Fruit fly (Drosophila melanogaster) whole organism, embryonic: Measurements from ENCODE around the gene CG8369.

Source experiments
- Ada2b ChIP-seq: fragments of 200-800 bp; sonication (Bioruptor generic); IDR thresholded peaks from 2 replicates; pipeline ENCODE4 v1.3.6; 2022; ENCODE audit warnings: missing biosample characterization, missing genetic modification characterization
- Atf-2 ChIP-seq: fragments of 200-800 bp; sonication (Bioruptor generic); optimal IDR thresholded peaks from 2 replicates; lab custom pipeline; 2016; ENCODE audit warnings: missing biosample characterization, missing genetic modification characterization
- CG10147 ChIP-seq: fragments of 200-800 bp; sonication (Bioruptor generic); optimal IDR thresholded peaks from 2 replicates; lab custom pipeline; 2019; ENCODE audit warnings: missing biosample characterization, mild to moderate bottlenecking, missing genetic modification characterization, moderate library complexity
- CG10267 ChIP-seq: fragments of 200-800 bp; sonication (Bioruptor generic); optimal IDR thresholded peaks from 2 replicates; lab custom pipeline; 2018; ENCODE audit warnings: missing biosample characterization, mild to moderate bottlenecking, missing genetic modification characterization, moderate library complexity
- CG10979 ChIP-seq: fragments of 200-800 bp; sonication (Bioruptor generic); optimal IDR thresholded peaks from 2 replicates; lab custom pipeline; 2018; ENCODE audit warnings: missing biosample characterization, mild to moderate bottlenecking, missing genetic modification characterization, moderate library complexity
- CG11085 ChIP-seq: fragments of 200-800 bp; sonication (Bioruptor generic); IDR thresholded peaks from 2 replicates; pipeline ENCODE4 v1.3.6; 2022; ENCODE audit warnings: missing biosample characterization, missing genetic modification characterization
- CG11398 ChIP-seq: fragments of 200-800 bp; sonication (Bioruptor generic); optimal IDR thresholded peaks from 2 replicates; lab custom pipeline; 2016; ENCODE audit warnings: missing biosample characterization, missing genetic modification characterization
- CG12104 ChIP-seq: fragments of 200-800 bp; sonication (Bioruptor generic); optimal IDR thresholded peaks from 3 replicates; lab custom pipeline; 2016; ENCODE audit warnings: missing biosample characterization, missing genetic modification characterization
- CG12769 ChIP-seq: fragments of 200-800 bp; sonication (Bioruptor generic); optimal IDR thresholded peaks from 2 replicates; lab custom pipeline; 2019; ENCODE audit warnings: missing biosample characterization, mild to moderate bottlenecking, missing genetic modification characterization, moderate library complexity
- CG15479 ChIP-seq: fragments of 200-800 bp; sonication (Bioruptor generic); optimal IDR thresholded peaks from 3 replicates; lab custom pipeline; 2019; ENCODE audit warnings: missing biosample characterization, mild to moderate bottlenecking, missing genetic modification characterization, moderate library complexity
- CG17359 ChIP-seq: fragments of 200-800 bp; sonication (Bioruptor generic); optimal IDR thresholded peaks from 3 replicates; lab custom pipeline; 2018; ENCODE audit warnings: missing biosample characterization, mild to moderate bottlenecking, missing genetic modification characterization, moderate library complexity
- CG2129 ChIP-seq: fragments of 200-800 bp; sonication (Bioruptor generic); IDR thresholded peaks from 2 replicates; pipeline ENCODE4 v1.3.6; 2022; ENCODE audit warnings: missing biosample characterization, missing genetic modification characterization; ENCODE audit not compliant: partially characterized antibody
- CG4730 ChIP-seq: fragments of 200-800 bp; sonication (Bioruptor generic); IDR thresholded peaks from 2 replicates; pipeline ENCODE4 v1.3.6; 2022; ENCODE audit warnings: missing biosample characterization, missing genetic modification characterization
- CG4854 ChIP-seq: fragments of 200-800 bp; sonication (Bioruptor generic); optimal IDR thresholded peaks from 2 replicates; lab custom pipeline; 2016; ENCODE audit warnings: missing biosample characterization, missing genetic modification characterization, inconsistent platforms
- CG6654 ChIP-seq: fragments of 200-800 bp; sonication (Bioruptor generic); optimal IDR thresholded peaks from 2 replicates; lab custom pipeline; 2017; ENCODE audit warnings: missing biosample characterization, mild to moderate bottlenecking, missing genetic modification characterization
- CG6689 ChIP-seq: fragments of 200-800 bp; sonication (Bioruptor generic); IDR thresholded peaks from 2 replicates; pipeline ENCODE4 v1.3.6; 2022; ENCODE audit warnings: missing biosample characterization, missing genetic modification characterization
- CG7839 ChIP-seq: fragments of 200-800 bp; sonication (Bioruptor generic); optimal IDR thresholded peaks from 3 replicates; lab custom pipeline; 2018; ENCODE audit warnings: missing biosample characterization, mild to moderate bottlenecking, missing genetic modification characterization, moderate library complexity
- CG9727 ChIP-seq: fragments of 200-800 bp; sonication (Bioruptor generic); optimal IDR thresholded peaks from 3 replicates; lab custom pipeline; 2017; ENCODE audit warnings: missing biosample characterization, mild to moderate bottlenecking, missing genetic modification characterization
- CG9817 ChIP-seq: fragments of 200-800 bp; sonication (Bioruptor generic); optimal IDR thresholded peaks from 2 replicates; lab custom pipeline; 2018; ENCODE audit warnings: missing biosample characterization, mild to moderate bottlenecking, missing genetic modification characterization, moderate library complexity
- CTCF ChIP-seq: fragments of 200-800 bp; sonication (Bioruptor generic); optimal IDR thresholded peaks from 2 replicates; lab custom pipeline; 2017; ENCODE audit warnings: missing biosample characterization, mild to moderate bottlenecking, missing genetic modification characterization, moderate library complexity
- Chrac-16 ChIP-seq: fragments of 200-800 bp; sonication (Bioruptor generic); optimal IDR thresholded peaks from 3 replicates; lab custom pipeline; 2016; ENCODE audit warnings: missing biosample characterization, missing genetic modification characterization
- Dek ChIP-seq: fragments of 200-800 bp; sonication (Bioruptor generic); optimal IDR thresholded peaks from 3 replicates; lab custom pipeline; 2019; ENCODE audit warnings: missing biosample characterization, mild to moderate bottlenecking, missing genetic modification characterization, moderate library complexity
- Ets97D ChIP-seq: fragments of 200-800 bp; sonication (Bioruptor generic); optimal IDR thresholded peaks from 3 replicates; lab custom pipeline; 2016; ENCODE audit warnings: missing biosample characterization, missing genetic modification characterization
- Gsc ChIP-seq: fragments of 200-800 bp; sonication (Bioruptor generic); IDR thresholded peaks from 2 replicates; pipeline ENCODE4 v1.3.6; 2022; ENCODE audit warnings: missing biosample characterization, missing genetic modification characterization
- HLHmδ ChIP-seq: fragments of 200-800 bp; sonication (Bioruptor generic); optimal IDR thresholded peaks from 2 replicates; lab custom pipeline; 2018; ENCODE audit warnings: missing biosample characterization, mild to moderate bottlenecking, missing genetic modification characterization, moderate library complexity
- NK7.1 ChIP-seq: fragments of 200-800 bp; sonication (Bioruptor generic); optimal IDR thresholded peaks from 3 replicates; lab custom pipeline; 2016; ENCODE audit warnings: missing biosample characterization, missing genetic modification characterization
- Neu2 ChIP-seq: fragments of 200-800 bp; sonication (Bioruptor generic); optimal IDR thresholded peaks from 3 replicates; lab custom pipeline; 2016; ENCODE audit warnings: missing biosample characterization, missing genetic modification characterization, borderline replicate concordance
- Oaz ChIP-seq: fragments of 200-800 bp; sonication (Bioruptor generic); IDR thresholded peaks from 2 replicates; pipeline ENCODE4 v1.3.6; 2022; ENCODE audit warnings: missing biosample characterization, missing genetic modification characterization
- Ravus ChIP-seq: fragments of 200-800 bp; sonication (Bioruptor generic); IDR thresholded peaks from 2 replicates; pipeline ENCODE4 v1.3.6; 2022; ENCODE audit warnings: missing biosample characterization, missing genetic modification characterization
- TFAM ChIP-seq: fragments of 200-800 bp; sonication (Bioruptor generic); optimal IDR thresholded peaks from 2 replicates; lab custom pipeline; 2017; ENCODE audit warnings: missing biosample characterization, missing genetic modification characterization, inconsistent platforms
- al ChIP-seq: fragments of 200-800 bp; sonication (Bioruptor generic); IDR thresholded peaks from 2 replicates; pipeline ENCODE4 v1.3.6; 2022; ENCODE audit warnings: missing biosample characterization, missing genetic modification characterization
- ap ChIP-seq: fragments of 200-800 bp; sonication (Bioruptor generic); IDR thresholded peaks from 2 replicates; pipeline ENCODE4 v1.3.6; 2022; ENCODE audit warnings: missing biosample characterization, missing genetic modification characterization
- ash1 ChIP-seq: fragments of 200-800 bp; sonication (Bioruptor generic); optimal IDR thresholded peaks from 2 replicates; lab custom pipeline; 2018; ENCODE audit warnings: missing biosample characterization, mild to moderate bottlenecking, missing genetic modification characterization
- br ChIP-seq: fragments of >200 bp; optimal IDR thresholded peaks from 2 replicates; lab custom pipeline; 2017
- corto ChIP-seq: fragments of 200-800 bp; sonication (Bioruptor generic); optimal IDR thresholded peaks from 2 replicates; lab custom pipeline; 2016; ENCODE audit warnings: missing biosample characterization, mild to moderate bottlenecking, missing genetic modification characterization, moderate library complexity
- cwo ChIP-seq: fragments of 200-800 bp; sonication (Bioruptor generic); optimal IDR thresholded peaks from 3 replicates; lab custom pipeline; 2017; ENCODE audit warnings: missing biosample characterization, missing genetic modification characterization, mild to moderate bottlenecking, moderate library complexity, missing genetic modification reagents
- dati ChIP-seq: fragments of 200-800 bp; sonication (Bioruptor generic); IDR thresholded peaks from 2 replicates; pipeline ENCODE4 v1.3.6; 2022; ENCODE audit warnings: missing biosample characterization, missing genetic modification characterization
- hbn ChIP-seq: fragments of 200-800 bp; sonication (Bioruptor generic); IDR thresholded peaks from 2 replicates; pipeline ENCODE4 v1.3.6; 2022; ENCODE audit warnings: missing biosample characterization, missing genetic modification characterization; ENCODE audit not compliant: partially characterized antibody
- hth ChIP-seq: fragments of >200 bp; optimal IDR thresholded peaks from 2 replicates; lab custom pipeline; 2017; ENCODE audit warnings: inconsistent platforms
- jigr1 ChIP-seq: fragments of 200-800 bp; sonication (Bioruptor generic); IDR thresholded peaks from 3 replicates; pipeline ENCODE4 v1.3.6; 2022; ENCODE audit warnings: missing biosample characterization, missing genetic modification characterization
- kay ChIP-seq: fragments of 200-800 bp; sonication (Bioruptor generic); optimal IDR thresholded peaks from 2 replicates; lab custom pipeline; 2016; ENCODE audit warnings: missing biosample characterization, missing genetic modification characterization
- lab ChIP-seq: fragments of 200-800 bp; sonication (Bioruptor generic); optimal IDR thresholded peaks from 3 replicates; lab custom pipeline; 2017; ENCODE audit warnings: missing biosample characterization, missing genetic modification characterization, mild to moderate bottlenecking, moderate library complexity, missing genetic modification reagents
- maf-S ChIP-seq: fragments of 200-800 bp; sonication (Bioruptor generic); optimal IDR thresholded peaks from 2 replicates; lab custom pipeline; 2016; ENCODE audit warnings: missing biosample characterization, missing genetic modification characterization
- mirr ChIP-seq: fragments of 200-800 bp; sonication (Bioruptor generic); optimal IDR thresholded peaks from 3 replicates; lab custom pipeline; 2018; ENCODE audit warnings: missing biosample characterization, mild to moderate bottlenecking, missing genetic modification characterization
- nerfin-2 ChIP-seq: fragments of 200-800 bp; sonication (Bioruptor generic); IDR thresholded peaks from 2 replicates; pipeline ENCODE4 v1.3.6; 2022; ENCODE audit warnings: missing biosample characterization, missing genetic modification characterization; ENCODE audit not compliant: partially characterized antibody
- org-1 ChIP-seq: fragments of 200-800 bp; sonication (Bioruptor generic); optimal IDR thresholded peaks from 2 replicates; lab custom pipeline; 2017; ENCODE audit warnings: missing biosample characterization, missing genetic modification characterization
- pita ChIP-seq: fragments of 200-800 bp; sonication (Bioruptor generic); optimal IDR thresholded peaks from 2 replicates; lab custom pipeline; 2017; ENCODE audit warnings: missing biosample characterization, mild to moderate bottlenecking, missing genetic modification characterization
- pum ChIP-seq: fragments of 200-800 bp; sonication (Bioruptor generic); optimal IDR thresholded peaks from 2 replicates; lab custom pipeline; 2016; ENCODE audit warnings: missing biosample characterization, missing genetic modification characterization
- schlank ChIP-seq: fragments of 200-800 bp; sonication (Bioruptor generic); optimal IDR thresholded peaks from 2 replicates; lab custom pipeline; 2018; ENCODE audit warnings: missing biosample characterization, mild to moderate bottlenecking, missing genetic modification characterization
- so ChIP-seq: fragments of 200-800 bp; sonication (Bioruptor generic); IDR thresholded peaks from 3 replicates; pipeline ENCODE4 v1.3.6; 2022; ENCODE audit warnings: missing biosample characterization, missing genetic modification characterization
- tx ChIP-seq: fragments of 200-800 bp; sonication (Bioruptor generic); optimal IDR thresholded peaks from 2 replicates; lab custom pipeline; 2016; ENCODE audit warnings: missing biosample characterization, missing genetic modification characterization
- zf30C ChIP-seq: fragments of 200-800 bp; sonication (Bioruptor generic); optimal IDR thresholded peaks from 3 replicates; lab custom pipeline; 2018; ENCODE audit warnings: missing biosample characterization, mild to moderate bottlenecking, missing genetic modification characterization

The CG8369 gene

DNA sequence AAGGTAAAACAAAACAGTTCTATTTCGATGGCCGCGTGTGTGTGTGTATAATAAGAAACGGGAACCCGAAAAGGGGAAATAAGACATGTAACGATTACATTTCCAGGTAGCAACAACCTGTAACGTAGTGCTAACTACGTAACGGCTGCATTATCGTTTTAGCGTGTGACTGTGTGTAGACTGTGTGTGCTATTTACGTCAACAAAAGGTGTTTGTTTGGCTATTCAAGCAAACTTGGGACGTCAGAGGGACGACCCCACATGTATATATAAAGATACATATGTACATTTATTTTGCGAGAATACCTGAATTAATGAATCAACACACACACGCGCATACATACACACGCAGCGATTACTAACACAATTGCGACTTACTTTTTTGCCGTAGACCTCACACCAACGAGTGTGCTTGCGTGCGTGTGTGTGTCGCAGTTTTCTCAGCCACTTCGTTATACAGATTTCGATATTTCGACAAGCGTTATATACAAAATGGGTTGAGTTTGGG is 2.2 kb upstream of the CG8369 start (continued):
- peak; percentile 28 for TF ChIP-seq maf-S (GFP tag; lab: Kevin White, UChicago)
- peak; percentile 13 for TF ChIP-seq CG10979 (tag; lab: Kevin White, UChicago)
- TF ChIP-seq tx (GFP tag; lab: Kevin White, UChicago), result peak; percentile 6
- TF ChIP-seq mirr, result peak; percentile 61
- TF ChIP-seq Ravus, result no peak
- TF ChIP-seq hth, result no peak
- no peak for TF ChIP-seq CG9817
- TF ChIP-seq ash1 (GFP tag; lab: Kevin White, UChicago), result peak; percentile 71
- no peak for TF ChIP-seq Gsc (GFP tag; lab: Robert Waterston, UW)
- TF ChIP-seq CG9727 (GFP tag; lab: Kevin White, UChicago), result peak; percentile 64
- TF ChIP-seq nerfin-2 (GFP tag; lab: Robert Waterston, UW), result no peak
- peak; percentile 27 for TF ChIP-seq org-1
- TF ChIP-seq CG2129 (GFP tag; lab: Robert Waterston, UW), result no peak
- no peak for TF ChIP-seq CG12104 (GFP tag; lab: Kevin White, UChicago)
- TF ChIP-seq so (GFP tag; lab: Robert Waterston, UW), result peak; percentile 51; the same call in 1 of the 3 replicates
- TF ChIP-seq CG6689 (GFP tag; lab: Robert Waterston, UW), result no peak
- TF ChIP-seq Ada2b (GFP tag; lab: Robert Waterston, UW), result no peak
- no peak for TF ChIP-seq ap (GFP tag; lab: Robert Waterston, UW)
- TF ChIP-seq pum (GFP tag; lab: Kevin White, UChicago), result no peak
- TF ChIP-seq dati, result no peak
- no peak for TF ChIP-seq CG10267 (tag; lab: Kevin White, UChicago)
- TF ChIP-seq Chrac-16 (GFP tag; lab: Kevin White, UChicago), result no peak
- TF ChIP-seq cwo, result peak; percentile 19
- peak; percentile 66 for TF ChIP-seq lab (GFP tag; lab: Kevin White, UChicago)
- no peak for TF ChIP-seq CG17359 (tag; lab: Kevin White, UChicago)
- no peak for TF ChIP-seq br
- TF ChIP-seq Atf-2 (GFP tag; lab: Kevin White, UChicago), result peak; percentile 43
- no peak for TF ChIP-seq CTCF
- TF ChIP-seq TFAM, result no peak
- TF ChIP-seq HLHmδ (GFP tag; lab: Kevin White, UChicago), result no peak
- no peak for TF ChIP-seq zf30C (GFP tag; lab: Kevin White, UChicago)
- TF ChIP-seq CG10147 (GFP tag; lab: Kevin White, UChicago), result no peak
- TF ChIP-seq al (GFP tag; lab: Robert Waterston, UW), result no peak
- no peak for TF ChIP-seq pita (GFP tag; lab: Kevin White, UChicago)
- TF ChIP-seq Dek (tag; lab: Kevin White, UChicago), result no peak
- no peak for TF ChIP-seq hbn
- peak; percentile 86 for TF ChIP-seq CG12769 (tag; lab: Kevin White, UChicago)
- no peak for TF ChIP-seq CG4854 (GFP tag; lab: Kevin White, UChicago)
- peak; percentile 6 for TF ChIP-seq schlank (tag; lab: Kevin White, UChicago)
- no peak for TF ChIP-seq CG6654
- no peak for TF ChIP-seq CG7839 (tag; lab: Kevin White, UChicago)
- no peak for TF ChIP-seq CG11085 (GFP tag; lab: Robert Waterston, UW)
- no peak for TF ChIP-seq Neu2 (GFP tag; lab: Kevin White, UChicago)
- TF ChIP-seq NK7.1, result peak; percentile 16
- TF ChIP-seq CG4730 (GFP tag; lab: Robert Waterston, UW), result no peak
- TF ChIP-seq kay, result no peak
- TF ChIP-seq corto (GFP tag; lab: Kevin White, UChicago), result no peak
- no peak for TF ChIP-seq CG11398 (GFP tag; lab: Kevin White, UChicago)
- no peak for TF ChIP-seq Ets97D (GFP tag; lab: Kevin White, UChicago)
- peak; percentile 83 for TF ChIP-seq CG15479 (GFP tag; lab: Kevin White, UChicago)
- TF ChIP-seq Oaz (GFP tag; lab: Robert Waterston, UW), result no peak
- TF ChIP-seq jigr1 (GFP tag; lab: Robert Waterston, UW), result no peak
